Worm (Caenorhabditis elegans): ENCODE measurements around the gene C24H10.4.

DNA sequence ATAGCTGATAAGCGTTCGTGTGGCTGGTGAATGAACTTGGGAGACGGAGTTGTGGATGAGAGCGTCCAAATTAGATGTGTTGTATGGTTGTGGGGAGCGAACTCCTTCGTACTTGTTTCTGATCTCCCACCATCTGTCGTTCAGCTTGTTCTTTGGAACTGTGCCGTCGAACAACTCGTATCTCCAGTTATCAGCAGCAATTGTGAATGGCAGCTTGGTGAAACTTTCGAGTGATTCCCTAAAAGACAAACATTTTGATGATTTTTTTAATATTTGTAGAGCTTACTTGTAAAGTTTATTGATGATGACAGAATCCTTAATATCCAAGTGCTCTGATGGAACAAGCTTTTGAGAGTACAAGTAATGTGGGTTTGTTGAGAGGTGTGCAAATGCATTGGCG, 34.9 kb upstream of the C24H10.4 start:
- TF ChIP-seq ets-4 (GFP tag; optimal IDR thresholded peaks at IDR 0.05) (no peak), ama-1 (optimal IDR thresholded peaks at IDR 0.05) (no peak), ama-1 (GFP tag; optimal IDR thresholded peaks at IDR 0.05) (no peak), efl-1 (GFP tag; optimal IDR thresholded peaks at IDR 0.05) (no peak), F22D6.2 (tag; optimal IDR thresholded peaks at IDR 0.05) (no peak), dpl-1 (GFP tag; optimal IDR thresholded peaks at IDR 0.05) (no peak), ztf-25 (GFP tag; IDR thresholded peaks at IDR 0.05) (no peak), cebp-1 (GFP tag; IDR thresholded peaks at IDR 0.05) (no peak), cebp-1 (tag; optimal IDR thresholded peaks at IDR 0.05) (no peak), K12H6.12 (tag; optimal IDR thresholded peaks at IDR 0.05) (no peak), dox-1 (GFP tag; IDR thresholded peaks at IDR 0.05) (no peak), lin-40 (tag; optimal IDR thresholded peaks at IDR 0.05) (no peak)

All from whole organism, young adult.